Worm (Caenorhabditis elegans) whole organism, L2 larva: Measurements from ENCODE around the gene catp-4.

ENCODE experiments used
- ZK546.5 ChIP-seq: sonication (generic microtip); optimal IDR thresholded peaks from 2 replicates; lab custom pipeline; 2017; ENCODE audit warnings: missing biosample characterization, missing genetic modification characterization
- crh-2 ChIP-seq: sonication (generic microtip); optimal IDR thresholded peaks from 2 replicates; lab custom pipeline; 2017; ENCODE audit warnings: missing biosample characterization, missing genetic modification characterization
- fos-1 ChIP-seq: fragments of 150-350 bp; optimal IDR thresholded peaks from 2 replicates; lab custom pipeline; 2014; ENCODE audit warnings: missing biosample characterization, missing genetic modification characterization
- lin-13 ChIP-seq: fragments of 150-350 bp; optimal IDR thresholded peaks from 2 replicates; lab custom pipeline; 2014; ENCODE audit warnings: missing biosample characterization, missing genetic modification reagents, missing genetic modification characterization
- lin-39 ChIP-seq: fragments of 150-350 bp; optimal IDR thresholded peaks from 2 replicates; lab custom pipeline; 2014; ENCODE audit warnings: missing biosample characterization, missing genetic modification reagents, missing genetic modification characterization
- mab-5 ChIP-seq: fragments of 150-350 bp; optimal IDR thresholded peaks from 2 replicates; lab custom pipeline; 2014; ENCODE audit warnings: missing biosample characterization, missing genetic modification characterization
- nhr-11 ChIP-seq: fragments of 150-350 bp; optimal IDR thresholded peaks from 2 replicates; lab custom pipeline; 2014; ENCODE audit warnings: missing biosample characterization, missing genetic modification characterization
- nhr-12 ChIP-seq: fragments of 150-350 bp; optimal IDR thresholded peaks from 2 replicates; lab custom pipeline; 2014; ENCODE audit warnings: missing biosample characterization, missing genetic modification characterization
- nhr-77 ChIP-seq: fragments of 150-350 bp; optimal IDR thresholded peaks from 2 replicates; lab custom pipeline; 2014; ENCODE audit warnings: missing biosample characterization, missing genetic modification characterization
- peb-1 ChIP-seq: fragments of 150-350 bp; optimal IDR thresholded peaks from 2 replicates; lab custom pipeline; 2014; ENCODE audit warnings: missing biosample characterization, missing genetic modification characterization
- snpc-4 ChIP-seq: fragments of 150-350 bp; optimal IDR thresholded peaks from 2 replicates; lab custom pipeline; 2014; ENCODE audit warnings: missing biosample characterization, missing genetic modification characterization
- ztf-11 ChIP-seq: sonication (generic microtip); optimal IDR thresholded peaks from 2 replicates; lab custom pipeline; 2017; ENCODE audit warnings: missing biosample characterization, missing genetic modification characterization

DNA sequence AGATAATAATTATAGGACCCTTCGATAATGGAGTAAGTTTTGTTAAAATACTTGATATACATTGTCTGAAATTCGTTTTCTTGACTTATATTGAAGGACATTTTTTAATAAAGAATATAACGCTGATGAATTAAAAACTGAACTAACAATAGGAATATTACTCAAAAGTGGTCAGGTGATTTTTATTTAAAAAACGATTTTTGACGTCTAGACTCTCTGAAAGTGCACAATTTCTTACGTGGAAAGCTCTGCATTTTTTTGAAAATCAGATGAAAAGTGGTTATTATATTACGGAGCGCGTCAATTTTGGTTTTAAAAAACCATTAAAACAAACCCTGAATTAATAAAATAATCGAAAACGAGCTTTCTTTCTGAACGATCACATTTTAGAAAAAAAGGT is 43.4 kb downstream of the catp-4 start, which contains the start of gene sre-13:
- TF ChIP-seq lin-39 (tag; lab: Kevin White, UChicago) (no peak), nhr-12 (tag; lab: Kevin White, UChicago) (no peak), snpc-4 (no peak), crh-2 (tag; lab: Kevin White, UChicago) (no peak), ZK546.5 (tag; lab: Kevin White, UChicago) (no peak), nhr-11 (no peak), mab-5 (no peak), lin-13 (GFP tag; lab: Kevin White, UChicago) (no peak), peb-1 (no peak), nhr-77 (no peak), ztf-11 (tag; lab: Kevin White, UChicago) (no peak), fos-1 (no peak)
